Worm (Caenorhabditis elegans): ENCODE data around the gene spp-29.

The spp-29 gene

ce11 chrV:17659228-17659627 is 37.4 kb downstream of the spp-29 start, which contains the start of gene fbxa-108 (continued):
- TF ChIP-seq nfya-1 (tag; optimal IDR thresholded peaks at IDR 0.05; ENCODE audit: borderline replicate concordance, insufficient read depth) (no peak), rcor-1 (GFP tag; IDR thresholded peaks at IDR 0.05) (no peak), nhr-120 (GFP tag; IDR thresholded peaks at IDR 0.05) (no peak), attf-6 (GFP tag; IDR thresholded peaks at IDR 0.05) (no peak), mes-4 (tag; optimal IDR thresholded peaks at IDR 0.05) (no peak), bed-2 (GFP tag; IDR thresholded peaks at IDR 0.05) (no peak), rpc-1 (optimal IDR thresholded peaks at IDR 0.05) (no peak), rpc-1 (tag; optimal IDR thresholded peaks at IDR 0.05) (no peak), bed-1 (GFP tag; IDR thresholded peaks at IDR 0.05) (no peak), fkh-3 (tag; optimal IDR thresholded peaks at IDR 0.05) (no peak), nhr-90 (tag; optimal IDR thresholded peaks at IDR 0.05) (peak; percentile 59), unc-62 (GFP tag; optimal IDR thresholded peaks at IDR 0.05) (peak; percentile 17), egl-44 (GFP tag; IDR thresholded peaks at IDR 0.05) (0 out of 2 replicates have a peak, but pooled peaks have one; percentile 46), nhr-179 (tag; optimal IDR thresholded peaks at IDR 0.05) (no peak), tlf-1 (GFP tag; optimal IDR thresholded peaks at IDR 0.05) (no peak), lin-54 (GFP tag; optimal IDR thresholded peaks at IDR 0.05) (no peak), F33H1.4 (GFP tag; IDR thresholded peaks at IDR 0.05) (no peak), K11D2.4 (GFP tag; IDR thresholded peaks at IDR 0.05) (no peak), ztf-28 (GFP tag; IDR thresholded peaks at IDR 0.05) (no peak), aptf-2 (GFP tag; conservative IDR thresholded peaks at IDR 0.05) (no peak), ztf-22 (GFP tag; optimal IDR thresholded peaks at IDR 0.05) (peak; percentile 79), snpc-4 (GFP tag; optimal IDR thresholded peaks at IDR 0.05) (no peak), snpc-4 (tag; optimal IDR thresholded peaks at IDR 0.05) (peak in 3 of 4 experiments; percentile 45 to 71 (median 61)), ceh-40 (GFP tag; IDR thresholded peaks at IDR 0.05) (no peak), athp-1 (tag; optimal IDR thresholded peaks at IDR 0.05) (no peak), F23B12.7 (tag; optimal IDR thresholded peaks at IDR 0.05; ENCODE audit: insufficient read depth) (peak; percentile 10), repo-1 (tag; optimal IDR thresholded peaks at IDR 0.05) (no peak), ceh-27 (GFP tag; optimal IDR thresholded peaks at IDR 0.05) (no peak), nhr-27 (tag; optimal IDR thresholded peaks at IDR 0.05) (no peak), ccch-3 (GFP tag; optimal IDR thresholded peaks at IDR 0.05) (no peak), B0019.2 (GFP tag; conservative IDR thresholded peaks at IDR 0.05) (no peak), snpc-1.1 (tag; optimal IDR thresholded peaks at IDR 0.05; ENCODE audit: insufficient read depth) (no peak), hmg-1.2 (GFP tag; IDR thresholded peaks at IDR 0.05) (no peak), snpc-1.3 (tag; optimal IDR thresholded peaks at IDR 0.05; ENCODE audit: insufficient read depth) (no peak), B0336.3 (GFP tag; IDR thresholded peaks at IDR 0.05) (peak; percentile 64), zfh-2 (GFP tag; conservative IDR thresholded peaks at IDR 0.05) (no peak), B0261.1 (tag; optimal IDR thresholded peaks at IDR 0.05) (no peak), atf-7 (tag; optimal IDR thresholded peaks at IDR 0.05) (peak; percentile 78), ekl-4 (GFP tag; IDR thresholded peaks at IDR 0.05) (no peak), F10E7.11 (tag; optimal IDR thresholded peaks at IDR 0.05) (no peak), nfya-2 (GFP tag; IDR thresholded peaks at IDR 0.05) (no peak), aptf-3 (GFP tag; IDR thresholded peaks at IDR 0.05) (no peak), pha-4 (tag; optimal IDR thresholded peaks at IDR 0.05) (peak; percentile 82), zim-3 (tag; optimal IDR thresholded peaks at IDR 0.05) (no peak), F37B4.10 (GFP tag; IDR thresholded peaks at IDR 0.05) (no peak), egl-18 (GFP tag; IDR thresholded peaks at IDR 0.05) (no peak), hlh-12 (tag; optimal IDR thresholded peaks at IDR 0.05) (no peak), let-526 (GFP tag; IDR thresholded peaks at IDR 0.05) (no peak), hlh-26 (GFP tag; conservative IDR thresholded peaks at IDR 0.05) (no peak), F57A8.1 (GFP tag; optimal IDR thresholded peaks at IDR 0.05) (no peak)

Measured in whole organism, young adult.